Worm (Caenorhabditis elegans) whole organism, midembryonic: Measurements from ENCODE around the gene C27H5.2.
A peak's percentile ranks its signal among the peaks of the same experiment; 100 is the strongest.

Source experiments
- T22C8.4 ChIP-seq: fragments of 200-800 bp; sonication (Bioruptor generic); IDR thresholded peaks from 2 replicates; pipeline ENCODE4 v1.3.6; 2022; ENCODE audit warnings: missing genetic modification characterization, missing compliant biosample characterization
- cog-1 ChIP-seq: sonication (generic microtip); optimal IDR thresholded peaks from 2 replicates; lab custom pipeline; 2016; ENCODE audit warnings: missing genetic modification characterization, missing compliant biosample characterization
- flt-1 ChIP-seq: fragments of 200-800 bp; sonication (Bioruptor generic); IDR thresholded peaks from 2 replicates; pipeline ENCODE4 v1.3.6; 2022; ENCODE audit warnings: missing genetic modification characterization, missing compliant biosample characterization
- klf-2 ChIP-seq: fragments of 200-800 bp; sonication (Bioruptor generic); conservative IDR thresholded peaks from 2 replicates; pipeline ENCODE4 v1.3.6; 2022; ENCODE audit warnings: missing genetic modification reagents, missing genetic modification characterization, missing compliant biosample characterization
- med-1 ChIP-seq: sonication (generic microtip); optimal IDR thresholded peaks from 2 replicates; lab custom pipeline; 2017; ENCODE audit warnings: missing genetic modification characterization, mild to moderate bottlenecking, missing compliant biosample characterization, antibody characterized with exemption, missing genetic modification reagents; ENCODE audit not compliant: insufficient read depth
- ref-1 ChIP-seq: fragments of 200-800 bp; sonication (Bioruptor generic); conservative IDR thresholded peaks from 2 replicates; pipeline ENCODE4 v1.3.6; 2022; ENCODE audit warnings: missing genetic modification reagents, missing genetic modification characterization, missing compliant biosample characterization
- tab-1 ChIP-seq: fragments of 200-800 bp; sonication (Bioruptor generic); IDR thresholded peaks from 2 replicates; pipeline ENCODE4 v1.3.6; 2022; ENCODE audit warnings: missing genetic modification characterization, missing compliant biosample characterization
- ztf-23 ChIP-seq: fragments of 200-800 bp; sonication (Bioruptor generic); IDR thresholded peaks from 2 replicates; pipeline ENCODE4 v1.3.6; 2022; ENCODE audit warnings: missing genetic modification reagents, missing genetic modification characterization, missing compliant biosample characterization
- ztf-29 ChIP-seq: fragments of 200-800 bp; sonication (Bioruptor generic); IDR thresholded peaks from 2 replicates; pipeline ENCODE4 v1.3.6; 2022; ENCODE audit warnings: missing genetic modification reagents, missing genetic modification characterization, missing compliant biosample characterization

Gene C27H5.2

ce11 chrII:7155392-7155791, at the start of gene C27H5.2:
TSS of gene C27H5.2 (plus strand) at chrII:7155581.
- TF ChIP-seq ztf-23 = no peak
- no peak for TF ChIP-seq tab-1
- no peak for TF ChIP-seq klf-2 (GFP tag; lab: Robert Waterston, UW)
- no peak for TF ChIP-seq cog-1 (tag; lab: Kevin White, UChicago)
- no peak for TF ChIP-seq med-1 (GFP tag; lab: Kevin White, UChicago)
- TF ChIP-seq ztf-29 = no peak
- no peak for TF ChIP-seq ref-1 (GFP tag; lab: Robert Waterston, UW)

- TF ChIP-seq klf-2 (GFP tag; lab: Robert Waterston, UW) (no peak), ztf-23 (no peak)
These were observed 49.1 kb upstream of the C27H5.2 start for ce11 chrII:7106313-7106712.

ce11 chrII:7109956-7110355, 45.4 kb upstream of the C27H5.2 start, which contains the start of gene F10E7.9:
TSS of gene F10E7.9 (minus strand) at chrII:7110056.
- TF ChIP-seq klf-2 (GFP tag; lab: Robert Waterston, UW) (no peak), cog-1 (tag; lab: Kevin White, UChicago) (no peak), flt-1 (GFP tag; lab: Robert Waterston, UW) (no peak), med-1 (GFP tag; lab: Kevin White, UChicago) (no peak), ztf-29 (no peak), tab-1 (no peak), T22C8.4 (GFP tag; lab: Robert Waterston, UW) (no peak), ztf-23 (no peak), ref-1 (GFP tag; lab: Robert Waterston, UW) (no peak)

- TF ChIP-seq tab-1 (no peak), ztf-29 (no peak), ztf-23 (no peak), med-1 (GFP tag; lab: Kevin White, UChicago) (no peak), flt-1 (GFP tag; lab: Robert Waterston, UW) (no peak), klf-2 (GFP tag; lab: Robert Waterston, UW) (no peak), T22C8.4 (GFP tag; lab: Robert Waterston, UW) (no peak), ref-1 (GFP tag; lab: Robert Waterston, UW) (no peak), cog-1 (tag; lab: Kevin White, UChicago) (no peak)
These were observed 44.2 kb upstream of the C27H5.2 start for ce11 chrII:7111012-7111656.

- TF ChIP-seq ref-1 (GFP tag; lab: Robert Waterston, UW) (no peak), cog-1 (tag; lab: Kevin White, UChicago) (peak; percentile 35)
These were observed 43.7 kb upstream of the C27H5.2 start, which contains the start of gene F10E7.5 for ce11 chrII:7111657-7112049. TSS of gene F10E7.5 (plus strand) at chrII:7111978.

- TF ChIP-seq klf-2 (GFP tag; lab: Robert Waterston, UW) = no peak
- TF ChIP-seq T22C8.4 (GFP tag; lab: Robert Waterston, UW) = no peak
- TF ChIP-seq ztf-29 = no peak
- no peak for TF ChIP-seq ref-1 (GFP tag; lab: Robert Waterston, UW)
These were observed 42.6 kb upstream of the C27H5.2 start, which contains the start of gene F10E7.6 for ce11 chrII:7112780-7113179. TSS of gene F10E7.6 (plus strand) at chrII:7113080.

DNA sequence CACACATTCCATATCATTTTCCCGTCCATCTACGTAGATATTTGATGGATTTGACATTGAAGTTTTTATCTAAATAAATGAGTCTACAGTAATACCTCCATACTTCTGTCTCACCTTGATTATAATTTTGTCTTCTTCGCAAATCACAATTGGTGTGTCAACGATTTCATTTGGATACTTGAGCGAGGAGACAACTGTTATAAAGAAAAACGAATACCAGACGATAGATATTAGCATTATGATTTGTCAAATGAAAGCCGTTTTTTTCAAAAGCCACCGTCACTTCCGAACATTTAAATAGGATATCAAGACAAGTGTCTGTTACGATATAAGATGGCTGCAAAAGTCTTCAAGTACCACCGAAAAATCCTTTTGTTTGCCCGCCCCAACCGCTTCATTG, 39.7 kb upstream of the C27H5.2 start, which contains the start of gene cutl-5:
TSS of gene cutl-5 (minus strand) at position 269 of the 400 bp plus-strand sequence.
- TF ChIP-seq tab-1 (no peak), ztf-23 (no peak), ztf-29 (no peak), T22C8.4 (GFP tag; lab: Robert Waterston, UW) (no peak), flt-1 (GFP tag; lab: Robert Waterston, UW) (no peak)

DNA sequence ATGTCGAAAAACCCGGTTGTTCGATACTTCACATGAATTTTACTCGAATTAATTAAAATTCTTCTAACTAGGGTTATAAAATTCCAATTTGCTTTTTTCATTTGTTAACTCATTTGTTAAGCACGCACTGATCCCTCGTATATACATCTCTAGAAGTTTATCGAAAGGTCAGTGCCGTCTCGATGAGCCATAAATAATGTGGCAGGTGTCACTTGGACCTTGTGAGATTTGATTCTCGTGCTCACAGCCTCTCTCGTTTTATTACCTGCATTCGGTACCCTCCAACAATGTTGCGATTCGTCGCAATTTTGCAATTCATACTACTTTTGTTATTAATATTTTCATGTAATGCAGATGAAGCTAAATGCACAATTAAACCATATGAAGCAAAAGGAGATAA, 39.0 kb upstream of the C27H5.2 start, which contains the start of gene spon-1:
TSS of gene spon-1 (plus strand) at position 208 of the 400 bp plus-strand sequence.
- TF ChIP-seq cog-1 (tag; lab: Kevin White, UChicago) (no peak), T22C8.4 (GFP tag; lab: Robert Waterston, UW) (no peak), med-1 (GFP tag; lab: Kevin White, UChicago) (no peak), ztf-29 (no peak), ztf-23 (no peak), flt-1 (GFP tag; lab: Robert Waterston, UW) (no peak), tab-1 (no peak), ref-1 (GFP tag; lab: Robert Waterston, UW) (no peak), klf-2 (GFP tag; lab: Robert Waterston, UW) (no peak)

DNA sequence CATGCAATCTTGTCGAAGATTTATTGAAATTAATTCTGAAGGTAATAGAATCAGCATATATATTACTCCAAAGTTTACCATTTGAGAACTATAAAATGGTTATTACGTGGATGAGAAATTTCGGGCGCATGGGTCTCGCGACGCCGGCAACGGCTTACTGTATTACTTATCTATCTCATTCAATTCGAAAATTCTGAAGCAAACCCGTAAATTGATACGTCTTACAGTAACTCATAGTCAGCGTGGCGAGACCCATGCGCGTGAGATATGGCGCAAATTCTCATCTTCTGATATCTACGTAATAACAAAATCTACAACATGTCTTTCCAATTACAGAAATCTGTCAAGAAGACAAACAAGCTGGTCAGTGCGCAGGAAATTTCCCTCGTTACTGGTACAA, 35.9 kb upstream of the C27H5.2 start:
- TF ChIP-seq med-1 (GFP tag; lab: Kevin White, UChicago) (no peak), flt-1 (GFP tag; lab: Robert Waterston, UW) (no peak), ref-1 (GFP tag; lab: Robert Waterston, UW) (no peak), klf-2 (GFP tag; lab: Robert Waterston, UW) (no peak), ztf-29 (no peak), ztf-23 (no peak), cog-1 (tag; lab: Kevin White, UChicago) (no peak)

DNA sequence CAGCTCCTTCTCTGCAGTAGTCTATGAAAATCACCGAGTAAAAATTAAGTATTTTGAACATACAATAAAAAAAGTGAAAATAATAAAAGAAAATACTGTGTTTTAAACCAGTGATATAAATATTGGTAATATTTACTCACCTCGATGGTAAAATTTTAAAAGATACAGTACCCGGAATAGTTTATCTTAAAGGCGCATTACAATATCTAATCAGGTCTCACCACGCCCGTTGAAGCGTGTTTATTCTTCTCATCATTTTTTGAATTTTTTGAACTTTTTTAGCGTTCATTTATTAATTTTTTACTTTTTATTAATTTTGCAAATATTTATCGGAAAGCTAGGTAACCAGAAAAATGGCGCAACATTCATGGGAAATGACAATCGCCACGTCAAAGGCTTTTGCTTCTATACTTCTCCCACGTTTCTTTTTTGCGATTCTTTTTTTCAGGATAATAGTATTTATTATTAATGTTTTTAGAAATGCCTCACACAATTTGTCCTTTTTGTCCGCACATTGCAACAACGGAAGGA, 33.6 kb upstream of the C27H5.2 start, which contains the start of gene F10E7.2:
TSS of gene F10E7.2 (plus strand) at position 481 of the 531 bp plus-strand sequence.
- TF ChIP-seq med-1 (GFP tag; lab: Kevin White, UChicago) (no peak), ref-1 (GFP tag; lab: Robert Waterston, UW) (no peak), ztf-23 (no peak), T22C8.4 (GFP tag; lab: Robert Waterston, UW) (no peak), ztf-29 (no peak), tab-1 (no peak), klf-2 (GFP tag; lab: Robert Waterston, UW) (no peak), flt-1 (GFP tag; lab: Robert Waterston, UW) (no peak), cog-1 (tag; lab: Kevin White, UChicago) (no peak)
